Fruit fly (Drosophila melanogaster) whole organism, pupa: ENCODE data around the gene D19B.

Experiments
- CG10348 ChIP-seq: fragments of 200-800 bp; sonication (Bioruptor generic); IDR thresholded peaks from 2 replicates; pipeline ENCODE4 v1.3.6; 2022; ENCODE audit warnings: missing biosample characterization, missing genetic modification characterization
- CG34367 ChIP-seq: fragments of 200-800 bp; sonication (Bioruptor generic); optimal IDR thresholded peaks from 2 replicates; lab custom pipeline; 2018; ENCODE audit warnings: missing biosample characterization, mild to moderate bottlenecking, missing genetic modification characterization
- CG4496 ChIP-seq: fragments of 200-800 bp; sonication (Bioruptor generic); IDR thresholded peaks from 3 replicates; pipeline ENCODE4 v1.3.6; 2022; ENCODE audit warnings: missing biosample characterization, missing genetic modification characterization
- CG8301 ChIP-seq: fragments of 200-800 bp; sonication (Bioruptor generic); optimal IDR thresholded peaks from 2 replicates; lab custom pipeline; 2018; ENCODE audit warnings: missing biosample characterization, mild to moderate bottlenecking, missing genetic modification characterization

DNA sequence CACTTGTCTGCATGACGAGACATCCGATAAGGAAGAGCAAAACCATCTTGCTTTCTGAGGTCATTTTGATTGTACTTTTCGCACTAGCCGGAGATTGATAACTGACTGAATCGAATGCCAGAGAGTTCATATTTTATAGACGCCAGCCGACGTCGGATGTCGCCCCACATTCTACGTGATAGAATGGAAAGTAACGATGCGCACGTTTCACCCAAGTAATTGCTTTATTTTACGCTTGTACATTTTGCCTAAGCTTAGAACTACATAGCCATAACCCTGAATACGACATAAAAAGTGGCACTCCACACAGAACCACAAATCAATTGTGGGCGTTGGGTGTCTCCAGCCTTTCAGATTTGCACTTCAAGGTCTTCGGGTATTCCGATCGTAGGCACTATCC is 47.5 kb upstream of the D19B start, which contains the start of gene CG13299:
- TF ChIP-seq CG34367 (no peak), CG4496 (no peak), CG8301 (tag; lab: Kevin White, UChicago) (no peak), CG10348 (no peak)
